Worm (Caenorhabditis elegans): ENCODE data around the gene F49A5.10.

ce11 chrV:16879532-16879931 lies 4.5 kb downstream of the F49A5.10 start:
- TF ChIP-seq pha-2 (tag; optimal IDR thresholded peaks at IDR 0.05) (no peak), ceh-9 (tag; optimal IDR thresholded peaks at IDR 0.05) (no peak), fkh-6 (tag; optimal IDR thresholded peaks at IDR 0.05) (no peak), zip-5 (tag; optimal IDR thresholded peaks at IDR 0.05) (no peak), nhr-11 (tag; optimal IDR thresholded peaks at IDR 0.05) (no peak), pqm-1 (tag; optimal IDR thresholded peaks at IDR 0.05) (no peak), fkh-10 (GFP tag; optimal IDR thresholded peaks at IDR 0.05) (no peak), pat-9 (tag; optimal IDR thresholded peaks at IDR 0.05) (no peak), hlh-30 (tag; optimal IDR thresholded peaks at IDR 0.05; ENCODE audit: insufficient read depth) (no peak), pros-1 (tag; optimal IDR thresholded peaks at IDR 0.05) (no peak), dve-1 (tag; optimal IDR thresholded peaks at IDR 0.05) (no peak), ztf-16 (tag; optimal IDR thresholded peaks at IDR 0.05) (no peak), ceh-34 (tag; optimal IDR thresholded peaks at IDR 0.05) (no peak), nfya-1 (tag; optimal IDR thresholded peaks at IDR 0.05) (no peak)
